Fruit fly (Drosophila melanogaster): ENCODE data around the gene CG7878.

dm6 chr3R:8152578-8153191 is 30.2 kb downstream of the CG7878 start:
- TF ChIP-seq EcR (GFP tag; optimal IDR thresholded peaks at IDR 0.05), result no peak
- TF ChIP-seq Pif1A (GFP tag; optimal IDR thresholded peaks at IDR 0.05), result no peak
- no peak for TF ChIP-seq Ets98B (GFP tag; IDR thresholded peaks at IDR 0.05)
- TF ChIP-seq CG12605 (GFP tag; IDR thresholded peaks at IDR 0.05), result no peak
- TF ChIP-seq CG15710 (tag; optimal IDR thresholded peaks at IDR 0.05), result no peak
